Fruit fly (Drosophila melanogaster): ENCODE results near the gene Edc3.

The Edc3 gene

dm6 chr3L:17486794-17487726 is 42.6 kb downstream of the Edc3 start, which contains the start of gene Oatp74D (continued):
- TF ChIP-seq ssp (GFP tag; IDR thresholded peaks at IDR 0.05) (no peak), zfh1 (GFP tag; IDR thresholded peaks at IDR 0.05) (peak; percentile 30; the same call in 2 of the 3 replicates), Side (GFP tag; optimal IDR thresholded peaks at IDR 0.05) (peak; percentile 40), CG32772 (GFP tag; IDR thresholded peaks at IDR 0.05) (no peak), CG9609 (GFP tag; optimal IDR thresholded peaks at IDR 0.05) (no peak), Opbp (GFP tag; IDR thresholded peaks at IDR 0.05; ENCODE audit: partially characterized antibody) (0 out of 3 replicates have a peak, but pooled peaks have one; percentile 5), Fer2 (tag; optimal IDR thresholded peaks at IDR 0.05) (no peak), CG6813 (GFP tag; optimal IDR thresholded peaks at IDR 0.05) (peak; percentile 9), Stat92E (GFP tag; optimal IDR thresholded peaks at IDR 0.05) (peak in 1 of 3 experiments; percentile 46), h (optimal IDR thresholded peaks at IDR 0.05) (no peak), CG2199 (GFP tag; IDR thresholded peaks at IDR 0.05) (peak; percentile 90), CG9437 (GFP tag; optimal IDR thresholded peaks at IDR 0.05) (peak; percentile 20), CG14050 (GFP tag; IDR thresholded peaks at IDR 0.05) (no peak), CG14014 (GFP tag; IDR thresholded peaks at IDR 0.05) (peak; percentile 49), Gsc (GFP tag; IDR thresholded peaks at IDR 0.05) (no peak), CG12071 (GFP tag; optimal IDR thresholded peaks at IDR 0.05) (peak; percentile 74), E2f1 (GFP tag; IDR thresholded peaks at IDR 0.05) (peak; percentile 43; the same call in 1 of the 2 replicates), pho (GFP tag; optimal IDR thresholded peaks at IDR 0.05) (peak; percentile 5), CG10565 (GFP tag; optimal IDR thresholded peaks at IDR 0.05) (no peak), CG6683 (GFP tag; optimal IDR thresholded peaks at IDR 0.05) (peak; percentile 53), zen2 (GFP tag; IDR thresholded peaks at IDR 0.05; ENCODE audit: partially characterized antibody) (no peak; the same call in 2 of the 3 replicates), vnd (GFP tag; IDR thresholded peaks at IDR 0.05; ENCODE audit: partially characterized antibody) (no peak), lab (GFP tag; optimal IDR thresholded peaks at IDR 0.05) (peak; percentile 72), CG12391 (tag; optimal IDR thresholded peaks at IDR 0.05) (peak; percentile 2), CG11504 (tag; optimal IDR thresholded peaks at IDR 0.05) (peak; percentile 23), Asciz (GFP tag; optimal IDR thresholded peaks at IDR 0.05) (peak; percentile 74), pita (GFP tag; optimal IDR thresholded peaks at IDR 0.05) (no peak), klu (GFP tag; IDR thresholded peaks at IDR 0.05) (no peak), CG15011 (GFP tag; optimal IDR thresholded peaks at IDR 0.05) (peak; percentile 21), CG15601 (tag; optimal IDR thresholded peaks at IDR 0.05) (peak; percentile 67), CG8388 (GFP tag; optimal IDR thresholded peaks at IDR 0.05) (peak; percentile 27), NC2β (GFP tag; optimal IDR thresholded peaks at IDR 0.05) (peak; percentile 27), CG9932 (GFP tag; IDR thresholded peaks at IDR 0.05) (peak; percentile 58), trh (GFP tag; optimal IDR thresholded peaks at IDR 0.05) (no peak), dm (GFP tag; optimal IDR thresholded peaks at IDR 0.05) (peak; percentile 1), Ada2b (GFP tag; IDR thresholded peaks at IDR 0.05) (no peak), sqz (GFP tag; optimal IDR thresholded peaks at IDR 0.05) (peak; percentile 64), prd (optimal IDR thresholded peaks at IDR 0.05) (no peak), prd (GFP tag; IDR thresholded peaks at IDR 0.05) (peak; percentile 54), ERR (GFP tag; optimal IDR thresholded peaks at IDR 0.05) (peak; percentile 8), CG10654 (GFP tag; optimal IDR thresholded peaks at IDR 0.05) (no peak), CG1529 (GFP tag; optimal IDR thresholded peaks at IDR 0.05) (peak; percentile 55), Meics (GFP tag; optimal IDR thresholded peaks at IDR 0.05) (peak; percentile 47), nom (GFP tag; optimal IDR thresholded peaks at IDR 0.05) (peak; percentile 20), CG12104 (GFP tag; optimal IDR thresholded peaks at IDR 0.05) (peak; percentile 56), CG4404 (GFP tag; IDR thresholded peaks at IDR 0.05) (no peak), CG5180 (GFP tag; optimal IDR thresholded peaks at IDR 0.05) (peak; percentile 56), gce (GFP tag; IDR thresholded peaks at IDR 0.05) (0 out of 3 replicates have a peak, but pooled peaks have one; percentile 44)
